Fruit fly (Drosophila melanogaster) whole organism, embryonic: Measurements from ENCODE around the gene CG44158.

ENCODE experiments used
- Atf-2 ChIP-seq: fragments of 200-800 bp; sonication (Bioruptor generic); optimal IDR thresholded peaks from 2 replicates; lab custom pipeline; 2016; ENCODE audit warnings: missing biosample characterization, missing genetic modification characterization
- BEAF-32 ChIP-seq: fragments of 200-800 bp; sonication (Bioruptor generic); optimal IDR thresholded peaks from 3 replicates; lab custom pipeline; 2017; ENCODE audit warnings: missing biosample characterization, missing genetic modification characterization, mild to moderate bottlenecking, moderate library complexity, missing genetic modification reagents
- CG10267 ChIP-seq: fragments of 200-800 bp; sonication (Bioruptor generic); optimal IDR thresholded peaks from 2 replicates; lab custom pipeline; 2018; ENCODE audit warnings: missing biosample characterization, mild to moderate bottlenecking, missing genetic modification characterization, moderate library complexity
- CG11085 ChIP-seq: fragments of 200-800 bp; sonication (Bioruptor generic); IDR thresholded peaks from 2 replicates; pipeline ENCODE4 v1.3.6; 2022; ENCODE audit warnings: missing biosample characterization, missing genetic modification characterization
- CG11093 ChIP-seq: fragments of 200-800 bp; sonication (Bioruptor generic); IDR thresholded peaks from 3 replicates; pipeline ENCODE4 v1.3.6; 2022; ENCODE audit warnings: missing biosample characterization, missing genetic modification characterization
- CG11504 ChIP-seq: fragments of 200-800 bp; sonication (Bioruptor generic); optimal IDR thresholded peaks from 3 replicates; lab custom pipeline; 2019; ENCODE audit warnings: missing biosample characterization, mild to moderate bottlenecking, missing genetic modification characterization, moderate library complexity
- CG13123 ChIP-seq: fragments of 200-800 bp; sonication (Bioruptor generic); optimal IDR thresholded peaks from 2 replicates; lab custom pipeline; 2016; ENCODE audit warnings: missing biosample characterization, missing genetic modification characterization
- CG13424 ChIP-seq: fragments of 200-800 bp; sonication (Bioruptor generic); optimal IDR thresholded peaks from 2 replicates; lab custom pipeline; 2019; ENCODE audit warnings: missing biosample characterization, mild to moderate bottlenecking, missing genetic modification characterization, moderate library complexity
- CG13775 ChIP-seq: fragments of 200-800 bp; sonication (Bioruptor generic); optimal IDR thresholded peaks from 3 replicates; lab custom pipeline; 2017; ENCODE audit warnings: missing biosample characterization, mild to moderate bottlenecking, missing genetic modification characterization
- CG1602 ChIP-seq: fragments of 200-800 bp; sonication (Bioruptor generic); optimal IDR thresholded peaks from 3 replicates; lab custom pipeline; 2016; ENCODE audit warnings: missing biosample characterization, missing genetic modification characterization
- CG17359 ChIP-seq: fragments of 200-800 bp; sonication (Bioruptor generic); optimal IDR thresholded peaks from 3 replicates; lab custom pipeline; 2018; ENCODE audit warnings: missing biosample characterization, mild to moderate bottlenecking, missing genetic modification characterization, moderate library complexity
- CG17385 ChIP-seq: fragments of 200-800 bp; sonication (Bioruptor generic); optimal IDR thresholded peaks from 3 replicates; lab custom pipeline; 2018; ENCODE audit warnings: missing biosample characterization, mild to moderate bottlenecking, missing genetic modification characterization
- CG33213 ChIP-seq: fragments of 200-800 bp; sonication (Bioruptor generic); optimal IDR thresholded peaks from 3 replicates; lab custom pipeline; 2016; ENCODE audit warnings: missing biosample characterization, missing genetic modification characterization
- CG3838 ChIP-seq: fragments of 200-800 bp; sonication (Bioruptor generic); optimal IDR thresholded peaks from 3 replicates; lab custom pipeline; 2016; ENCODE audit warnings: missing biosample characterization, missing genetic modification characterization
- CG7556 ChIP-seq: fragments of 200-800 bp; sonication (Bioruptor generic); optimal IDR thresholded peaks from 2 replicates; lab custom pipeline; 2017; ENCODE audit warnings: missing biosample characterization, mild to moderate bottlenecking, missing genetic modification characterization
- CG8388 ChIP-seq: fragments of 200-800 bp; sonication (Bioruptor generic); optimal IDR thresholded peaks from 2 replicates; lab custom pipeline; 2019; ENCODE audit warnings: missing biosample characterization, mild to moderate bottlenecking, missing genetic modification characterization, moderate library complexity
- CG9609 ChIP-seq: fragments of 200-800 bp; sonication (Bioruptor generic); optimal IDR thresholded peaks from 3 replicates; lab custom pipeline; 2016; ENCODE audit warnings: missing biosample characterization, missing genetic modification characterization
- CG9817 ChIP-seq: fragments of 200-800 bp; sonication (Bioruptor generic); optimal IDR thresholded peaks from 2 replicates; lab custom pipeline; 2018; ENCODE audit warnings: missing biosample characterization, mild to moderate bottlenecking, missing genetic modification characterization, moderate library complexity
- CG9876 ChIP-seq: fragments of 200-800 bp; sonication (Bioruptor generic); optimal IDR thresholded peaks from 2 replicates; lab custom pipeline; 2016; ENCODE audit warnings: missing biosample characterization, missing genetic modification characterization
- CG9932 ChIP-seq: fragments of 200-800 bp; sonication (Bioruptor generic); IDR thresholded peaks from 2 replicates; pipeline ENCODE4 v1.3.6; 2022; ENCODE audit warnings: missing biosample characterization, missing genetic modification characterization
- CoRest ChIP-seq: fragments of 200-800 bp; sonication (Bioruptor generic); optimal IDR thresholded peaks from 3 replicates; lab custom pipeline; 2018; ENCODE audit warnings: missing biosample characterization, mild to moderate bottlenecking, missing genetic modification characterization, moderate library complexity
- Dbx ChIP-seq: fragments of 200-800 bp; sonication (Bioruptor generic); IDR thresholded peaks from 3 replicates; pipeline ENCODE4 v1.3.6; 2022; ENCODE audit warnings: missing biosample characterization, missing genetic modification characterization
- Deaf1 ChIP-seq: fragments of 200-800 bp; optimal IDR thresholded peaks from 3 replicates; lab custom pipeline; 2019; ENCODE audit warnings: missing biosample characterization, mild to moderate bottlenecking, missing genetic modification characterization, moderate library complexity
- Doc3 ChIP-seq: fragments of 200-800 bp; sonication (Bioruptor generic); IDR thresholded peaks from 3 replicates; pipeline ENCODE4 v1.3.6; 2022; ENCODE audit warnings: missing biosample characterization, missing genetic modification characterization; ENCODE audit not compliant: partially characterized antibody
- Dp ChIP-seq: fragments of 200-800 bp; sonication (Bioruptor generic); optimal IDR thresholded peaks from 2 replicates; lab custom pipeline; 2018; ENCODE audit warnings: missing biosample characterization, mild to moderate bottlenecking, missing genetic modification characterization, moderate library complexity
- E2f2 ChIP-seq: fragments of 200-800 bp; sonication (Bioruptor generic); IDR thresholded peaks from 2 replicates; pipeline ENCODE4 v1.3.6; 2022; ENCODE audit warnings: missing biosample characterization, missing genetic modification characterization
- H2.0 ChIP-seq: fragments of 200-800 bp; sonication (Bioruptor generic); IDR thresholded peaks from 2 replicates; pipeline ENCODE4 v1.3.6; 2022; ENCODE audit warnings: missing biosample characterization, missing genetic modification characterization
- HLH4C ChIP-seq: fragments of 200-800 bp; sonication (Bioruptor generic); IDR thresholded peaks from 3 replicates; pipeline ENCODE4 v1.3.6; 2022; ENCODE audit warnings: missing biosample characterization, missing genetic modification characterization; ENCODE audit not compliant: partially characterized antibody
- Hr3 ChIP-seq: fragments of 200-800 bp; sonication (Bioruptor generic); optimal IDR thresholded peaks from 3 replicates; lab custom pipeline; 2016; ENCODE audit warnings: missing biosample characterization, missing genetic modification characterization
- Hsf ChIP-seq: fragments of 200-800 bp; sonication (Bioruptor generic); optimal IDR thresholded peaks from 3 replicates; lab custom pipeline; 2016; ENCODE audit warnings: missing biosample characterization, missing genetic modification characterization
- Lhr ChIP-seq: fragments of 200-800 bp; sonication (Bioruptor generic); optimal IDR thresholded peaks from 3 replicates; lab custom pipeline; 2017; ENCODE audit warnings: mild to moderate bottlenecking, missing biosample characterization, missing genetic modification reagents, missing genetic modification characterization
- MBD-R2 ChIP-seq: fragments of 200-800 bp; sonication (Bioruptor generic); IDR thresholded peaks from 2 replicates; pipeline ENCODE4 v1.3.6; 2022; ENCODE audit warnings: missing biosample characterization, missing genetic modification characterization
- MESR4 ChIP-seq: fragments of 200-800 bp; sonication (Bioruptor generic); optimal IDR thresholded peaks from 2 replicates; lab custom pipeline; 2018; ENCODE audit warnings: missing biosample characterization, mild to moderate bottlenecking, missing genetic modification characterization, moderate library complexity
- Myb ChIP-seq: fragments of 200-800 bp; sonication (Bioruptor generic); optimal IDR thresholded peaks from 2 replicates; lab custom pipeline; 2016; ENCODE audit warnings: missing biosample characterization, missing genetic modification characterization
- Nf-YA ChIP-seq: fragments of 200-800 bp; sonication (Bioruptor generic); IDR thresholded peaks from 2 replicates; pipeline ENCODE4 v1.3.6; 2022; ENCODE audit warnings: missing biosample characterization, missing genetic modification characterization
- Sin3A ChIP-seq: fragments of >200 bp; optimal IDR thresholded peaks from 2 replicates; lab custom pipeline; 2018
- Xbp1 ChIP-seq: fragments of 200-800 bp; sonication (Bioruptor generic); optimal IDR thresholded peaks from 3 replicates; lab custom pipeline; 2016; ENCODE audit warnings: missing biosample characterization, mild to moderate bottlenecking, missing genetic modification characterization
- amos ChIP-seq: fragments of 200-800 bp; sonication (Bioruptor generic); IDR thresholded peaks from 2 replicates; pipeline ENCODE4 v1.3.6; 2022; ENCODE audit warnings: missing biosample characterization, missing genetic modification characterization; ENCODE audit not compliant: partially characterized antibody
- ara ChIP-seq: fragments of 200-800 bp; sonication (Bioruptor generic); IDR thresholded peaks from 2 replicates; pipeline ENCODE4 v1.3.6; 2022; ENCODE audit warnings: missing biosample characterization, missing genetic modification characterization
- ase ChIP-seq: fragments of 200-800 bp; sonication (Bioruptor generic); IDR thresholded peaks from 3 replicates; pipeline ENCODE4 v1.3.6; 2022; ENCODE audit warnings: missing biosample characterization, missing genetic modification characterization
- bab2 ChIP-seq: fragments of 200-800 bp; sonication (Bioruptor generic); optimal IDR thresholded peaks from 2 replicates; lab custom pipeline; 2016; ENCODE audit warnings: missing biosample characterization, missing genetic modification characterization
- bowl ChIP-seq: fragments of 200-800 bp; sonication (Bioruptor generic); IDR thresholded peaks from 2 replicates; pipeline ENCODE4 v1.3.6; 2022; ENCODE audit warnings: missing biosample characterization, missing genetic modification characterization
- chinmo ChIP-seq: fragments of 200-800 bp; sonication (Bioruptor generic); IDR thresholded peaks from 4 replicates; pipeline ENCODE4 v1.3.6; 2022; ENCODE audit warnings: missing biosample characterization, missing genetic modification characterization; ENCODE audit not compliant: partially characterized antibody
- crc ChIP-seq: fragments of 200-800 bp; sonication (Bioruptor generic); optimal IDR thresholded peaks from 2 replicates; lab custom pipeline; 2016; ENCODE audit warnings: missing biosample characterization, missing genetic modification characterization
- dan ChIP-seq: fragments of 200-800 bp; sonication (Bioruptor generic); IDR thresholded peaks from 2 replicates; pipeline ENCODE4 v1.3.6; 2022; ENCODE audit warnings: missing biosample characterization, missing genetic modification characterization
- lilli ChIP-seq: fragments of 200-800 bp; sonication (Bioruptor generic); optimal IDR thresholded peaks from 3 replicates; lab custom pipeline; 2016; ENCODE audit warnings: missing biosample characterization, missing genetic modification characterization
- nerfin-2 ChIP-seq: fragments of 200-800 bp; sonication (Bioruptor generic); IDR thresholded peaks from 2 replicates; pipeline ENCODE4 v1.3.6; 2022; ENCODE audit warnings: missing biosample characterization, missing genetic modification characterization; ENCODE audit not compliant: partially characterized antibody
- onecut ChIP-seq: fragments of 200-800 bp; sonication (Bioruptor generic); IDR thresholded peaks from 2 replicates; pipeline ENCODE4 v1.3.6; 2022; ENCODE audit warnings: missing biosample characterization, missing genetic modification characterization
- pzg ChIP-seq: fragments of 200-800 bp; sonication (Bioruptor generic); optimal IDR thresholded peaks from 3 replicates; lab custom pipeline; 2018; ENCODE audit warnings: missing biosample characterization, mild to moderate bottlenecking, missing genetic modification characterization, moderate library complexity
- row ChIP-seq: fragments of 200-800 bp; sonication (Bioruptor generic); IDR thresholded peaks from 3 replicates; pipeline ENCODE4 v1.3.6; 2022; ENCODE audit warnings: missing biosample characterization, missing genetic modification characterization
- seq ChIP-seq: fragments of 200-800 bp; sonication (Bioruptor generic); IDR thresholded peaks from 2 replicates; pipeline ENCODE4 v1.3.6; 2022; ENCODE audit warnings: missing biosample characterization, missing genetic modification characterization
- twi ChIP-seq: fragments of 200-800 bp; optimal IDR thresholded peaks from 2 replicates; lab custom pipeline; 2019; ENCODE audit warnings: missing biosample characterization, mild to moderate bottlenecking, missing genetic modification characterization, moderate library complexity
- vnd ChIP-seq: fragments of 200-800 bp; sonication (Bioruptor generic); IDR thresholded peaks from 3 replicates; pipeline ENCODE4 v1.3.6; 2022; ENCODE audit warnings: missing biosample characterization, missing genetic modification characterization; ENCODE audit not compliant: partially characterized antibody

Gene CG44158

DNA sequence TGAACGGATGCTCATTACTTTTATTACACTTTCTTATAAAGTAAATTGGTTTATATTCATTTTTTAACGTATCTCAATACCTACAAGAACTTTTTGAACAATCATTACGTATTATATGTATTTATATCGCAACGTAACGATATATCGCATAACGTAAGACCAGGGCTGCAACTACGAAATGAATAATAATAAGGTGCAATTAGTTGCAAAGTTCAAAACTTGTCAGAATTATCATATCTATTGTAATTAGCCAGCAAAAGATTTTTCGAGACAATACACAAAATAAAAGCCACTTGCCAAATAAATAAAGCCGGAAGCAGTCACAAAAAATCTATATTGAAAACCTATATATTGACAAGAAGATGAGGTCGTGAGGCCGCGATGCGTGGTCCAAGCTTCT lies 6.7 kb downstream of the CG44158 start (continued):
- TF ChIP-seq pzg (peak; percentile 55), Doc3 (peak; percentile 88), row (GFP tag; lab: Robert Waterston, UW) (peak; percentile 66), Nf-YA (GFP tag; lab: Robert Waterston, UW) (no peak), bab2 (GFP tag; lab: Kevin White, UChicago) (peak; percentile 38), Atf-2 (GFP tag; lab: Kevin White, UChicago) (peak; percentile 40), Hsf (GFP tag; lab: Kevin White, UChicago) (peak; percentile 66), Deaf1 (no peak), CG13123 (GFP tag; lab: Kevin White, UChicago) (no peak), CG9932 (peak; percentile 65), CG9876 (GFP tag; lab: Kevin White, UChicago) (peak; percentile 26), vnd (peak; percentile 53; the same call in 2 of the 3 replicates), Hr3 (peak; percentile 1), CoRest (tag; lab: Kevin White, UChicago) (peak; percentile 37), CG8388 (GFP tag; lab: Kevin White, UChicago) (no peak), CG13775 (peak; percentile 31), nerfin-2 (GFP tag; lab: Robert Waterston, UW) (no peak), CG11093 (GFP tag; lab: Robert Waterston, UW) (no peak), crc (GFP tag; lab: Kevin White, UChicago) (peak; percentile 29), Myb (GFP tag; lab: Kevin White, UChicago) (peak; percentile 53), CG1602 (no peak), CG11085 (GFP tag; lab: Robert Waterston, UW) (no peak), Lhr (GFP tag; lab: Kevin White, UChicago) (no peak), H2.0 (GFP tag; lab: Robert Waterston, UW) (no peak), CG33213 (GFP tag; lab: Kevin White, UChicago) (peak; percentile 25), CG9817 (tag; lab: Kevin White, UChicago) (peak; percentile 26), Dbx (GFP tag; lab: Robert Waterston, UW) (peak; percentile 37; the same call in 1 of the 3 replicates), CG9609 (peak; percentile 26), Xbp1 (peak; percentile 57), CG7556 (GFP tag; lab: Kevin White, UChicago) (no peak), bowl (GFP tag; lab: Robert Waterston, UW) (no peak), Sin3A (no peak), lilli (peak; percentile 68), dan (no peak), seq (GFP tag; lab: Robert Waterston, UW) (no peak), CG10267 (tag; lab: Kevin White, UChicago) (no peak), HLH4C (peak; percentile 51; the same call in 2 of the 3 replicates), chinmo (GFP tag; lab: Robert Waterston, UW) (peak; percentile 58; the same call in 1 of the 4 replicates), CG13424 (tag; lab: Kevin White, UChicago) (peak; percentile 32), CG17359 (tag; lab: Kevin White, UChicago) (peak; percentile 19), CG3838 (no peak)

dm6 chr3R:18215900-18216299 lies 7.3 kb downstream of the CG44158 start, which contains the start of gene CG14314:
TSS of gene CG14314 (plus strand) at chr3R:18216142.
- peak; percentile 36 for TF ChIP-seq Dp (GFP tag; lab: Kevin White, UChicago)
- no peak for TF ChIP-seq CG11504 (tag; lab: Kevin White, UChicago)
- TF ChIP-seq twi (tag; lab: Kevin White, UChicago) = no peak
- TF ChIP-seq ase (GFP tag; lab: Robert Waterston, UW) = no peak
- peak; percentile 1 for TF ChIP-seq pzg
- no peak for TF ChIP-seq CG9609
- peak; percentile 14 for TF ChIP-seq E2f2 (GFP tag; lab: Robert Waterston, UW)
- TF ChIP-seq amos (GFP tag; lab: Robert Waterston, UW) = peak; percentile 67; the same call in 1 of the 2 replicates
- TF ChIP-seq onecut (GFP tag; lab: Robert Waterston, UW) = peak; percentile 93
- TF ChIP-seq MESR4 (GFP tag; lab: Kevin White, UChicago) = peak; percentile 10
- TF ChIP-seq CG17385 (GFP tag; lab: Kevin White, UChicago) = peak; percentile 53
- TF ChIP-seq MBD-R2 (GFP tag; lab: Robert Waterston, UW) = 0 out of 2 replicates have a peak, but pooled peaks have one; percentile 36
- TF ChIP-seq BEAF-32 (GFP tag; lab: Kevin White, UChicago) = peak; percentile 30
- TF ChIP-seq ara (GFP tag; lab: Robert Waterston, UW) = 0 out of 2 replicates have a peak, but pooled peaks have one; percentile 12
